Comparison of ENCODE assay signal across 4 fruit fly cellular contexts in the genomic region with DNA sequence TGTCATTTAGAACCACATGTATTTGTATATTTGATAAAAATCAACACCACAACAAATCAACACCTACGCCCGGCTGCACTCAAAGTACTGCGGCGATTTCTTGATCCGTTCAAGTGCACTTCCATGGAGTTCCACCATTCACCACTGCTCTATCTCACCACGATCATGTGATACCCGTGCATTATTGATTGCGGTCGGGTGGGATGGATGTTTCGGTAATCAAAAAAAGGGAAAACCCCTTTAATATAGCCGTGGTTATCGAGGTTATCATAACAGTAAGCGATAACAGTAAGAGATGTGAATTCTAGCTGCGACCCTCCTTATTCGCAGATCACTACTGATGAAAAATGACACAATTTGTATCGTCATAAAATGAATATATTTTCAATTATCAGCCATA.
A peak's percentile ranks its signal among the peaks of the same experiment; 100 is the strongest.
TF ChIP-seq lines count a peak whose summit lies in the region.

TSS of gene CG17224 (minus strand) at position 97 of the 400 bp plus-strand sequence.
TSS of gene CG17264 (plus strand) at position 297 of the 400 bp plus-strand sequence.

- TF ChIP-seq CTCF in whole organism, embryonic (GFP tag; optimal IDR thresholded peaks at IDR 0.05; lab: Kevin White, UChicago), result no peak

TF ChIP-seq in whole organism, adult, 20 proteins besides CTCF, POLR2A, EP300 and RAD21:
- TF ChIP-seq kay (GFP tag; lab: Kevin White, UChicago; ENCODE audit: borderline replicate concordance), result no peak
- no peak for TF ChIP-seq CG1620 (GFP tag; optimal IDR thresholded peaks at IDR 0.05; lab: Kevin White, UChicago)
- no peak for TF ChIP-seq Crg-1 (GFP tag; optimal IDR thresholded peaks at IDR 0.05; lab: Kevin White, UChicago)
- peak; percentile 58 for TF ChIP-seq Mnt (GFP tag; optimal IDR thresholded peaks at IDR 0.05; lab: Kevin White, UChicago)
- no peak for TF ChIP-seq cnc (optimal IDR thresholded peaks at IDR 0.05; lab: Kevin White, UChicago)
- TF ChIP-seq CG7045 (GFP tag; optimal IDR thresholded peaks at IDR 0.05; lab: Kevin White, UChicago), result no peak
- no peak for TF ChIP-seq CG33017 (tag; optimal IDR thresholded peaks at IDR 0.05; lab: Kevin White, UChicago)
- TF ChIP-seq bab1 (GFP tag; optimal IDR thresholded peaks at IDR 0.05; lab: Kevin White, UChicago), result peak; percentile 30
- no peak for TF ChIP-seq toe (GFP tag; optimal IDR thresholded peaks at IDR 0.05; lab: Kevin White, UChicago)
- no peak for TF ChIP-seq Clk (GFP tag; optimal IDR thresholded peaks at IDR 0.05; lab: Kevin White, UChicago)
- no peak for TF ChIP-seq CG7101 (tag; optimal IDR thresholded peaks at IDR 0.05; lab: Kevin White, UChicago)
- no peak for TF ChIP-seq tj (GFP tag; optimal IDR thresholded peaks at IDR 0.05; lab: Kevin White, UChicago)
- TF ChIP-seq CG5204 (GFP tag; optimal IDR thresholded peaks at IDR 0.05; lab: Kevin White, UChicago), result no peak
- TF ChIP-seq CG12768 (GFP tag; optimal IDR thresholded peaks at IDR 0.05; lab: Kevin White, UChicago), result no peak
- no peak for TF ChIP-seq Hr96 (GFP tag; optimal IDR thresholded peaks at IDR 0.05; lab: Kevin White, UChicago)
- TF ChIP-seq CG14711 (tag; optimal IDR thresholded peaks at IDR 0.05; lab: Kevin White, UChicago), result peak; percentile 11
- TF ChIP-seq CG11617 (GFP tag; optimal IDR thresholded peaks at IDR 0.05; lab: Kevin White, UChicago), result no peak
- no peak for TF ChIP-seq ovo (GFP tag; optimal IDR thresholded peaks at IDR 0.05; lab: Kevin White, UChicago)
- no peak for TF ChIP-seq pad (GFP tag; optimal IDR thresholded peaks at IDR 0.05; lab: Kevin White, UChicago)
- TF ChIP-seq cic (GFP tag; optimal IDR thresholded peaks at IDR 0.05; lab: Kevin White, UChicago), result peak; percentile 25
TF ChIP-seq in whole organism, adult: peak in this region for 4.

TF ChIP-seq in whole organism, embryonic, 481 proteins besides CTCF, POLR2A, EP300 and RAD21:
- TF ChIP-seq Atf3 (GFP tag; optimal IDR thresholded peaks at IDR 0.05; lab: Kevin White, UChicago), result no peak
- TF ChIP-seq sr (GFP tag; IDR thresholded peaks at IDR 0.05; lab: Robert Waterston, UW), result peak; percentile 45; the same call in 1 of the 3 replicates
- no peak for TF ChIP-seq CG1529 (GFP tag; optimal IDR thresholded peaks at IDR 0.05; lab: Kevin White, UChicago)
- TF ChIP-seq Hand (GFP tag; optimal IDR thresholded peaks at IDR 0.05; lab: Kevin White, UChicago), result no peak
- TF ChIP-seq trem (tag; optimal IDR thresholded peaks at IDR 0.05; lab: Kevin White, UChicago), result peak; percentile 20
- peak; percentile 52 for TF ChIP-seq HLHmδ (GFP tag; optimal IDR thresholded peaks at IDR 0.05; lab: Kevin White, UChicago)
- TF ChIP-seq Med (GFP tag; lab: Kevin White, UChicago), result peak; percentile 3
- peak; percentile 37 for TF ChIP-seq stwl (tag; optimal IDR thresholded peaks at IDR 0.05; lab: Kevin White, UChicago)
- TF ChIP-seq sens (GFP tag; lab: Kevin White, UChicago), result peak; percentile 73
- no peak for TF ChIP-seq lmd (GFP tag; IDR thresholded peaks at IDR 0.05; lab: Robert Waterston, UW)
- peak; percentile 86 for TF ChIP-seq pfk (GFP tag; optimal IDR thresholded peaks at IDR 0.05; lab: Kevin White, UChicago)

TF ChIP-seq in whole organism, prepupa, 60 proteins besides CTCF, POLR2A, EP300 and RAD21:
- no peak for TF ChIP-seq Lpt (GFP tag; optimal IDR thresholded peaks at IDR 0.05; lab: Kevin White, UChicago)
- no peak for TF ChIP-seq CG15336 (GFP tag; IDR thresholded peaks at IDR 0.05; lab: Robert Waterston, UW)
- TF ChIP-seq svp (GFP tag; lab: Kevin White, UChicago), result peak; percentile 83
TF ChIP-seq in whole organism, prepupa: peak in this region for 1.

TF ChIP-seq in whole organism, wandering third instar larva, 38 proteins besides CTCF, POLR2A, EP300 and RAD21:
- TF ChIP-seq Rel (GFP tag; optimal IDR thresholded peaks at IDR 0.05; lab: Kevin White, UChicago) (no peak), Rel (tag; optimal IDR thresholded peaks at IDR 0.05; lab: Kevin White, UChicago) (peak; percentile 99), Dif (GFP tag; optimal IDR thresholded peaks at IDR 0.05; lab: Kevin White, UChicago; ENCODE audit: partially characterized antibody) (peak; percentile 19), Sp1 (GFP tag; optimal IDR thresholded peaks at IDR 0.05; lab: Kevin White, UChicago) (no peak)
